Worm (Caenorhabditis elegans) whole organism, young adult: ENCODE measurements around the gene M03F8.6.

Experiments
- B0261.1 ChIP-seq: sonication (generic microtip); optimal IDR thresholded peaks from 2 replicates; lab custom pipeline; 2016; ENCODE audit warnings: mild to moderate bottlenecking, missing genetic modification characterization, moderate library complexity, missing compliant biosample characterization
- F10E7.11 ChIP-seq: sonication (generic microtip); optimal IDR thresholded peaks from 2 replicates; lab custom pipeline; 2017; ENCODE audit warnings: mild to moderate bottlenecking, missing genetic modification characterization, moderate library complexity, missing compliant biosample characterization
- F22D6.2 ChIP-seq: sonication (generic microtip); optimal IDR thresholded peaks from 2 replicates; lab custom pipeline; 2016; ENCODE audit warnings: mild to moderate bottlenecking, missing genetic modification characterization, missing compliant biosample characterization
- F23B12.7 ChIP-seq: sonication (generic microtip); optimal IDR thresholded peaks from 2 replicates; lab custom pipeline; 2017; ENCODE audit warnings: missing genetic modification characterization, mild to moderate bottlenecking, missing compliant biosample characterization, antibody characterized with exemption, moderate library complexity; ENCODE audit not compliant: insufficient read depth
- F52B5.7 ChIP-seq: sonication (generic microtip); optimal IDR thresholded peaks from 2 replicates; lab custom pipeline; 2016; ENCODE audit warnings: mild to moderate bottlenecking, missing genetic modification characterization, missing compliant biosample characterization
- T07F8.4 ChIP-seq: sonication (generic microtip); optimal IDR thresholded peaks from 2 replicates; lab custom pipeline; 2016; ENCODE audit warnings: mild to moderate bottlenecking, missing genetic modification characterization, moderate library complexity, missing compliant biosample characterization
- ZK185.1 ChIP-seq: sonication (generic microtip); optimal IDR thresholded peaks from 2 replicates; lab custom pipeline; 2016; ENCODE audit warnings: mild to moderate bottlenecking, missing genetic modification characterization, missing compliant biosample characterization; ENCODE audit not compliant: poor library complexity, severe bottlenecking
- ama-1 ChIP-seq, 3 experiments: fragments of 150-350 bp in 1 of 3; sonication (generic microtip) in 2 of 3; optimal IDR thresholded peaks; 2 replicates each; lab custom pipeline; 2014 to 2018; ENCODE audit warnings: missing biosample characterization in 2 of 3, missing genetic modification characterization in 2 of 3, missing genetic modification reagents in 2 of 3
- athp-1 ChIP-seq: sonication (generic microtip); optimal IDR thresholded peaks from 2 replicates; lab custom pipeline; 2017; ENCODE audit warnings: mild to moderate bottlenecking, missing genetic modification characterization, missing compliant biosample characterization
- attf-3 ChIP-seq: fragments of 200-800 bp; sonication (Bioruptor generic); conservative IDR thresholded peaks from 2 replicates; pipeline ENCODE4 v1.3.6; 2022; ENCODE audit warnings: missing genetic modification reagents, missing genetic modification characterization, missing compliant biosample characterization
- cebp-1 ChIP-seq, 2 experiments: fragments of 200-800 bp in 1 of 2; sonication (Bioruptor generic) in 1 of 2; sonication (generic microtip) in 1 of 2; IDR thresholded peaks in 1 of 2; optimal IDR thresholded peaks in 1 of 2; 2 replicates each; pipeline versions ENCODE4 v1.3.6 to Lab custom; 2017 to 2022; ENCODE audit warnings: missing compliant biosample characterization in 2 of 2, missing genetic modification characterization in 2 of 2, mild to moderate bottlenecking in 1 of 2, missing genetic modification reagents in 1 of 2, moderate library complexity in 1 of 2
- ceh-100 ChIP-seq: fragments of 200-800 bp; sonication (Bioruptor generic); IDR thresholded peaks from 2 replicates; pipeline ENCODE4 v1.3.6; 2022; ENCODE audit warnings: missing genetic modification reagents, missing genetic modification characterization, missing compliant biosample characterization
- ceh-58 ChIP-seq: fragments of 200-800 bp; sonication (Bioruptor generic); IDR thresholded peaks from 2 replicates; pipeline ENCODE4 v1.3.6; 2022; ENCODE audit warnings: missing genetic modification characterization, missing compliant biosample characterization
- ceh-79 ChIP-seq: sonication (generic microtip); optimal IDR thresholded peaks from 2 replicates; lab custom pipeline; 2017; ENCODE audit warnings: mild to moderate bottlenecking, missing genetic modification characterization, missing compliant biosample characterization
- ceh-91 ChIP-seq: fragments of 200-800 bp; sonication (Bioruptor generic); IDR thresholded peaks from 2 replicates; pipeline ENCODE4 v1.3.6; 2022; ENCODE audit warnings: missing genetic modification reagents, missing genetic modification characterization, missing compliant biosample characterization
- dpff-1 ChIP-seq: sonication (generic microtip); optimal IDR thresholded peaks from 2 replicates; lab custom pipeline; 2017; ENCODE audit warnings: mild to moderate bottlenecking, missing genetic modification characterization, missing compliant biosample characterization
- dpl-1 ChIP-seq: fragments of 150-350 bp; optimal IDR thresholded peaks from 2 replicates; lab custom pipeline; 2014; ENCODE audit warnings: missing biosample characterization, missing genetic modification reagents, missing genetic modification characterization
- egl-44 ChIP-seq: fragments of 200-800 bp; sonication (Bioruptor generic); IDR thresholded peaks from 2 replicates; pipeline ENCODE4 v1.3.6; 2022; ENCODE audit warnings: missing genetic modification reagents, missing genetic modification characterization, missing compliant biosample characterization
- fkh-3 ChIP-seq: sonication (generic microtip); optimal IDR thresholded peaks from 2 replicates; lab custom pipeline; 2016; ENCODE audit warnings: mild to moderate bottlenecking, missing genetic modification characterization, missing compliant biosample characterization
- him-1 ChIP-seq: sonication (generic microtip); optimal IDR thresholded peaks from 2 replicates; lab custom pipeline; 2016; ENCODE audit warnings: missing genotype, missing genetic modification reagents, missing genetic modification characterization, missing compliant biosample characterization
- hlh-26 ChIP-seq: fragments of 200-800 bp; sonication (Bioruptor generic); conservative IDR thresholded peaks from 2 replicates; pipeline ENCODE4 v1.3.6; 2022; ENCODE audit warnings: missing genetic modification reagents, missing genetic modification characterization, missing compliant biosample characterization
- hrde-1 ChIP-seq: sonication (generic microtip); optimal IDR thresholded peaks from 2 replicates; lab custom pipeline; 2016; ENCODE audit warnings: missing genetic modification characterization, mild to moderate bottlenecking, missing compliant biosample characterization, moderate library complexity, missing genotype, missing genetic modification reagents, borderline replicate concordance
- lin-35 ChIP-seq, 3 experiments: fragments of 150-350 bp in 2 of 3; sonication (generic microtip) in 1 of 3; optimal IDR thresholded peaks; 2 replicates each; lab custom pipeline; 2014 to 2018; ENCODE audit warnings: missing biosample characterization in 3 of 3, missing genetic modification characterization in 3 of 3, missing genetic modification reagents in 3 of 3
- lin-40 ChIP-seq: sonication (generic microtip); optimal IDR thresholded peaks from 2 replicates; lab custom pipeline; 2016; ENCODE audit warnings: missing genetic modification characterization, mild to moderate bottlenecking, missing compliant biosample characterization, missing genotype, missing genetic modification reagents
- madf-6 ChIP-seq: fragments of 200-800 bp; sonication (Bioruptor generic); IDR thresholded peaks from 2 replicates; pipeline ENCODE4 v1.3.6; 2022; ENCODE audit warnings: missing genetic modification reagents, missing genetic modification characterization, missing compliant biosample characterization
- madf-8 ChIP-seq: fragments of 200-800 bp; sonication (Bioruptor generic); conservative IDR thresholded peaks from 2 replicates; pipeline ENCODE4 v1.3.6; 2022; ENCODE audit warnings: missing genetic modification reagents, missing genetic modification characterization, missing compliant biosample characterization
- mel-28 ChIP-seq: sonication (generic microtip); optimal IDR thresholded peaks from 2 replicates; lab custom pipeline; 2016; ENCODE audit warnings: borderline replicate concordance, mild to moderate bottlenecking, missing genetic modification characterization, missing compliant biosample characterization
- mxl-1 ChIP-seq: sonication (generic microtip); optimal IDR thresholded peaks from 2 replicates; lab custom pipeline; 2016; ENCODE audit warnings: missing genetic modification characterization, missing compliant biosample characterization
- nhr-120 ChIP-seq: fragments of 200-800 bp; sonication (Bioruptor generic); IDR thresholded peaks from 2 replicates; pipeline ENCODE4 v1.3.6; 2022; ENCODE audit warnings: missing genetic modification characterization, missing compliant biosample characterization
- nhr-80 ChIP-seq: sonication (generic microtip); optimal IDR thresholded peaks from 2 replicates; lab custom pipeline; 2016; ENCODE audit warnings: missing genetic modification characterization, missing compliant biosample characterization
- pha-4 ChIP-seq: fragments of 150-350 bp; sonication (generic microtip); optimal IDR thresholded peaks from 2 replicates; lab custom pipeline; 2014; ENCODE audit warnings: missing biosample characterization, missing genetic modification reagents, missing genetic modification characterization
- rec-8 ChIP-seq, 2 experiments: sonication (generic microtip); optimal IDR thresholded peaks; 2 replicates each; lab custom pipeline; 2016; ENCODE audit warnings: mild to moderate bottlenecking in 2 of 2, missing genetic modification characterization in 2 of 2, missing genetic modification reagents in 2 of 2, missing genotype in 2 of 2, missing biosample characterization in 1 of 2, missing compliant biosample characterization in 1 of 2, moderate library complexity in 1 of 2
- repo-1 ChIP-seq: sonication (generic microtip); optimal IDR thresholded peaks from 2 replicates; lab custom pipeline; 2017; ENCODE audit warnings: mild to moderate bottlenecking, missing genetic modification characterization, missing compliant biosample characterization
- rpc-1 ChIP-seq, 2 experiments: fragments of 150-350 bp in 1 of 2; sonication (generic microtip) in 1 of 2; optimal IDR thresholded peaks; 2 replicates each; lab custom pipeline; 2014 to 2018; ENCODE audit warnings: missing biosample characterization in 1 of 2, missing genetic modification characterization in 1 of 2, missing genetic modification reagents in 1 of 2, missing genotype in 1 of 2
- sea-2 ChIP-seq: fragments of 200-800 bp; sonication (Bioruptor generic); IDR thresholded peaks from 2 replicates; pipeline ENCODE4 v1.3.6; 2022; ENCODE audit warnings: missing genetic modification characterization, missing compliant biosample characterization
- snpc-1.1 ChIP-seq: sonication (generic microtip); optimal IDR thresholded peaks from 2 replicates; lab custom pipeline; 2017; ENCODE audit warnings: missing genetic modification characterization, mild to moderate bottlenecking, missing compliant biosample characterization, antibody characterized with exemption, moderate library complexity, missing genotype, missing genetic modification reagents; ENCODE audit not compliant: insufficient read depth
- snpc-1.3 ChIP-seq: sonication (generic microtip); optimal IDR thresholded peaks from 2 replicates; lab custom pipeline; 2017; ENCODE audit warnings: missing genetic modification characterization, mild to moderate bottlenecking, missing compliant biosample characterization, antibody characterized with exemption, moderate library complexity, missing genotype, missing genetic modification reagents; ENCODE audit not compliant: insufficient read depth
- snpc-3.4 ChIP-seq: sonication (generic microtip); optimal IDR thresholded peaks from 2 replicates; lab custom pipeline; 2017; ENCODE audit warnings: missing genetic modification characterization, mild to moderate bottlenecking, missing compliant biosample characterization, antibody characterized with exemption, moderate library complexity, missing genotype, missing genetic modification reagents
- somi-1 ChIP-seq: fragments of 200-800 bp; sonication (Bioruptor generic); optimal IDR thresholded peaks from 2 replicates; lab custom pipeline; 2018; ENCODE audit warnings: mild to moderate bottlenecking, missing genetic modification characterization, missing compliant biosample characterization
- tlf-1 ChIP-seq: fragments of 200-800 bp; sonication (Bioruptor generic); optimal IDR thresholded peaks from 2 replicates; lab custom pipeline; 2018; ENCODE audit warnings: mild to moderate bottlenecking, missing genetic modification characterization, missing compliant biosample characterization
- zim-3 ChIP-seq: sonication (generic microtip); optimal IDR thresholded peaks from 2 replicates; lab custom pipeline; 2017; ENCODE audit warnings: mild to moderate bottlenecking, missing genetic modification characterization, moderate library complexity, missing compliant biosample characterization
- ztf-28 ChIP-seq: fragments of 200-800 bp; sonication (Bioruptor generic); IDR thresholded peaks from 2 replicates; pipeline ENCODE4 v1.3.6; 2022; ENCODE audit warnings: missing genetic modification reagents, missing genetic modification characterization, missing compliant biosample characterization

The M03F8.6 gene

ce11 chrV:5982722-5983121 is 28.1 kb upstream of the M03F8.6 start:
- TF ChIP-seq lin-35 (GFP tag; optimal IDR thresholded peaks at IDR 0.05; lab: Kevin White, UChicago) (no peak), B0261.1 (tag; lab: Kevin White, UChicago) (no peak), mel-28 (tag; lab: Kevin White, UChicago) (no peak), dpl-1 (GFP tag; lab: Kevin White, UChicago) (no peak), F22D6.2 (tag; lab: Kevin White, UChicago) (no peak), ztf-28 (GFP tag; lab: Robert Waterston, UW) (no peak), F10E7.11 (no peak), somi-1 (no peak), nhr-120 (GFP tag; lab: Robert Waterston, UW) (no peak), him-1 (tag; lab: Kevin White, UChicago) (no peak), hrde-1 (no peak), rpc-1 (optimal IDR thresholded peaks at IDR 0.05; lab: Kevin White, UChicago) (no peak), rpc-1 (tag; optimal IDR thresholded peaks at IDR 0.05; lab: Kevin White, UChicago) (no peak), ceh-58 (GFP tag; lab: Robert Waterston, UW) (no peak), hlh-26 (GFP tag; lab: Robert Waterston, UW) (no peak)

ce11 chrV:5975724-5976123 is 21.1 kb upstream of the M03F8.6 start, which contains the start of gene acy-2:
TSS of gene acy-2 (plus strand) at chrV:5976024.
- no peak for TF ChIP-seq ama-1 (optimal IDR thresholded peaks at IDR 0.05; lab: Kevin White, UChicago)
- no peak for TF ChIP-seq ama-1 (GFP tag; optimal IDR thresholded peaks at IDR 0.05; lab: Kevin White, UChicago)
- no peak for TF ChIP-seq F22D6.2 (tag; lab: Kevin White, UChicago)
- no peak for TF ChIP-seq mxl-1 (tag; lab: Kevin White, UChicago)
- TF ChIP-seq ceh-79 (tag; lab: Kevin White, UChicago), result no peak
- TF ChIP-seq egl-44, result no peak
- no peak for TF ChIP-seq rpc-1 (optimal IDR thresholded peaks at IDR 0.05; lab: Kevin White, UChicago)
- TF ChIP-seq rpc-1 (tag; optimal IDR thresholded peaks at IDR 0.05; lab: Kevin White, UChicago), result no peak
- TF ChIP-seq repo-1 (tag; lab: Kevin White, UChicago), result no peak
- TF ChIP-seq nhr-80 (tag; lab: Kevin White, UChicago), result no peak
- no peak for TF ChIP-seq attf-3 (GFP tag; lab: Robert Waterston, UW)
- TF ChIP-seq dpff-1 (tag; lab: Kevin White, UChicago), result no peak

- TF ChIP-seq snpc-1.3 (no peak), zim-3 (tag; lab: Kevin White, UChicago) (no peak), pha-4 (no peak), snpc-3.4 (tag; lab: Kevin White, UChicago) (no peak), hrde-1 (no peak), snpc-1.1 (no peak), F52B5.7 (tag; lab: Kevin White, UChicago) (no peak), T07F8.4 (tag; lab: Kevin White, UChicago) (no peak), ZK185.1 (tag; lab: Kevin White, UChicago) (no peak), ceh-91 (GFP tag; lab: Robert Waterston, UW) (no peak), ceh-100 (GFP tag; lab: Robert Waterston, UW) (no peak), lin-40 (tag; lab: Kevin White, UChicago) (no peak), ama-1 (optimal IDR thresholded peaks at IDR 0.05; lab: Kevin White, UChicago) (no peak), ama-1 (GFP tag; optimal IDR thresholded peaks at IDR 0.05; lab: Kevin White, UChicago) (no peak)
- TF ChIP-seq, all 124 proteins: peak for 0
Observed at ce11 chrV:5973713-5974112, 19.1 kb upstream of the M03F8.6 start.

DNA sequence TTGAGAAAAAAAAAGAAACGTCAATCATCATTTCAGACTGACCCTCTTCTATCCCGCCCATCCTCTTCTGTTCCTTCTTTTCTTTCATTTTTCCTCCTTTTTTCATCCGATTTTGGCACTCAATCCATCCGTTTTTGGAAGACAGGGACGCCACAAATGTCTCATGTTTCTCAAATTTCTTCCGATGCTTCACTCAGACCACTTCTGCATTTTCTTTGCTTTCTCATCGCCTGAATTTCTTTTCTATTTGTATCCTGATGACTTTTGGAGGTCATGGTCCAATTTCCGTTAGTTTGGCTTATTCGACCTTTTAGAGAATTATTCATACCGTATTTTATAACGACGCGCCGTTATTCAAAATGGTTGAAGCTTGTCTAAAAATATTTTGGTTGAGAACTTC is 17.9 kb upstream of the M03F8.6 start:
- TF ChIP-seq cebp-1 (GFP tag; IDR thresholded peaks at IDR 0.05; lab: Robert Waterston, UW), result no peak
- no peak for TF ChIP-seq cebp-1 (tag; optimal IDR thresholded peaks at IDR 0.05; lab: Kevin White, UChicago)
- TF ChIP-seq tlf-1, result no peak
- no peak for TF ChIP-seq madf-8 (GFP tag; lab: Robert Waterston, UW)
- TF ChIP-seq athp-1 (tag; lab: Kevin White, UChicago), result no peak
- no peak for TF ChIP-seq rec-8 (tag; optimal IDR thresholded peaks at IDR 0.05; lab: Kevin White, UChicago)
- TF ChIP-seq F23B12.7, result no peak
- TF ChIP-seq snpc-3.4 (tag; lab: Kevin White, UChicago), result no peak
- no peak for TF ChIP-seq ztf-28 (GFP tag; lab: Robert Waterston, UW)
- no peak for TF ChIP-seq sea-2
- TF ChIP-seq ceh-91 (GFP tag; lab: Robert Waterston, UW), result no peak
- TF ChIP-seq fkh-3, result no peak
- no peak for TF ChIP-seq madf-6 (GFP tag; lab: Robert Waterston, UW)
